Fruit fly (Drosophila melanogaster): Measurements from ENCODE around the gene CG46339.
A peak's percentile ranks its signal among the peaks of the same experiment; 100 is the strongest.

CG46339 gene

DNA sequence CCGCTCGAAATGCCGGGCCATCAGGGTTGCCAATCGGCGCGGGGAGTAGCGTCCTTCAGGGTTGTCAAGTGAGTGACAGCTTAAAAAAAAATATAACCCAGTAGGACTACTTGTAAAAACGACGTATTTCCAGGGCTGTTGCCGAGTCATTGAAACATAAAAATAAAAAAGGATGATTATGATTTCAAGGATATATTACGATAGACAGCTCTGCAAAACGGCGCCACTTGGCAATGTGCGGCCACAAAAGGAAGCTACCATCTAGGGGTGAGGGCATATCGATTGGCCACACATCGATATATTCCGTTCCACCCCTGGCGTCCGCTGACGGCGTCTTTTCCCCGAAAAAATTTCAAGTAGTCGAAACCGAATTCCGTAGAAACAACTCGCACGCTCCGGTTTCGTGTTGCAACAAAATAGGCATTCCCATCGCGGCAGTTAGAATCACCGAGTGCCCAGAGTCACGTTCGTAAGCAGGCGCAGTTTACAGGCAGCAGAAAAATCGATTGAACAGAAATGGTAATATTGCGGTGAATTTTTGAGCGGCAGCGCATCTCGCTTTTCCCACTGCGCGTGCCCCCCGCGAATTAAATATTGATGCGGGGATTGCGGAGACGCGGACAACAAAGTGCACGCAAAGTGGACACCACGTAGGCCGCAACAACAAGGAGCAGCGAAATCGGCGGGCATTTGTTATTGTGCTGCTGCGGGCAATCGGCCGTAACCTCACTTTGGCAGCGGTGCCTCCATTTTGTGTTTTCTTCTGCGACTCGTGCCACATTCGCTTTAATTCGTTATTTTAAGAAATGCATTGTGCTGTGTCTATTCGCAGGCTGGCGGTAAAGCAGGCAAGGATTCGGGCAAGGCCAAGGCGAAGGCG lies 48.7 kb upstream of the CG46339 start, which contains the start of the genes ball and His2Av (continued):
- TF ChIP-seq CG5953 (GFP tag; IDR thresholded peaks at IDR 0.05) (peak; percentile 60; the same call in 1 of the 2 replicates), CG10565 (GFP tag; optimal IDR thresholded peaks at IDR 0.05) (no peak), toy (GFP tag; IDR thresholded peaks at IDR 0.05) (no peak), abd-A (tag; optimal IDR thresholded peaks at IDR 0.05) (no peak), fu2 (GFP tag; optimal IDR thresholded peaks at IDR 0.05) (peak; percentile 78), sim (GFP tag; IDR thresholded peaks at IDR 0.05) (0 out of 2 replicates have a peak, but pooled peaks have one; percentile 8), esg (GFP tag; conservative IDR thresholded peaks at IDR 0.05) (peak; percentile 77), CG7963 (GFP tag; IDR thresholded peaks at IDR 0.05; ENCODE audit: partially characterized antibody) (peak; percentile 89), CG6765 (GFP tag; optimal IDR thresholded peaks at IDR 0.05) (peak; percentile 42), CG8089 (GFP tag; optimal IDR thresholded peaks at IDR 0.05) (peak; percentile 78), CG3838 (GFP tag; optimal IDR thresholded peaks at IDR 0.05) (peak; percentile 53), CG32767 (GFP tag; IDR thresholded peaks at IDR 0.05) (peak; percentile 64), CG32772 (GFP tag; IDR thresholded peaks at IDR 0.05) (peak; percentile 83), mld (GFP tag; IDR thresholded peaks at IDR 0.05; ENCODE audit: partially characterized antibody) (0 out of 3 replicates have a peak, but pooled peaks have one; percentile 54), lmd (GFP tag; IDR thresholded peaks at IDR 0.05) (peak; percentile 83), Gug (GFP tag; IDR thresholded peaks at IDR 0.05) (peak; percentile 74), lilli (GFP tag; optimal IDR thresholded peaks at IDR 0.05) (peak; percentile 95), CG14014 (GFP tag; IDR thresholded peaks at IDR 0.05) (peak; percentile 77; the same call in 1 of the 2 replicates), dm (GFP tag; optimal IDR thresholded peaks at IDR 0.05) (peak; percentile 74), psq (GFP tag; optimal IDR thresholded peaks at IDR 0.05) (peak; percentile 73), crc (GFP tag; optimal IDR thresholded peaks at IDR 0.05) (peak; percentile 79), CkIIα-i1 (GFP tag; IDR thresholded peaks at IDR 0.05) (no peak), disco-r (GFP tag; optimal IDR thresholded peaks at IDR 0.05) (peak; percentile 73), CG14860 (GFP tag; IDR thresholded peaks at IDR 0.05; ENCODE audit: partially characterized antibody) (peak; percentile 83), CG12104 (GFP tag; optimal IDR thresholded peaks at IDR 0.05) (peak; percentile 43), btn (GFP tag; optimal IDR thresholded peaks at IDR 0.05) (peak; percentile 82), Nf-YB (GFP tag; optimal IDR thresholded peaks at IDR 0.05) (peak; percentile 47), sug (tag; optimal IDR thresholded peaks at IDR 0.05) (peak; percentile 90), CG18262 (tag; optimal IDR thresholded peaks at IDR 0.05) (peak; percentile 72), Myb (GFP tag; optimal IDR thresholded peaks at IDR 0.05) (peak; percentile 82), shn (GFP tag; optimal IDR thresholded peaks at IDR 0.05) (peak; percentile 88), zfh2 (GFP tag; optimal IDR thresholded peaks at IDR 0.05) (peak; percentile 90), vvl (GFP tag; IDR thresholded peaks at IDR 0.05) (peak; percentile 93), CG8290 (GFP tag; optimal IDR thresholded peaks at IDR 0.05) (peak; percentile 82), CG8290 (tag; optimal IDR thresholded peaks at IDR 0.05) (peak; percentile 67 to 68), pum (GFP tag; optimal IDR thresholded peaks at IDR 0.05) (peak; percentile 87), inv (GFP tag; IDR thresholded peaks at IDR 0.05; ENCODE audit: partially characterized antibody) (peak; percentile 86), CG4404 (GFP tag; IDR thresholded peaks at IDR 0.05) (peak; percentile 61; the same call in 1 of the 2 replicates), CG10979 (tag; optimal IDR thresholded peaks at IDR 0.05) (peak; percentile 71), CG17186 (GFP tag; optimal IDR thresholded peaks at IDR 0.05) (peak; percentile 83), Hmx (GFP tag; optimal IDR thresholded peaks at IDR 0.05) (peak; percentile 27), CG1647 (GFP tag; optimal IDR thresholded peaks at IDR 0.05) (peak; percentile 86), Dip2 (GFP tag; IDR thresholded peaks at IDR 0.05) (no peak), CG31365 (tag; optimal IDR thresholded peaks at IDR 0.05) (peak; percentile 59), HLH4C (GFP tag; IDR thresholded peaks at IDR 0.05; ENCODE audit: partially characterized antibody) (peak; percentile 83), nerfin-1 (tag; optimal IDR thresholded peaks at IDR 0.05) (peak; percentile 84), CG2120 (GFP tag; optimal IDR thresholded peaks at IDR 0.05) (peak; percentile 92), Fer1 (GFP tag; optimal IDR thresholded peaks at IDR 0.05) (peak; percentile 87), Ravus (GFP tag; IDR thresholded peaks at IDR 0.05) (peak; percentile 36; the same call in 1 of the 2 replicates)
